Worm (Caenorhabditis elegans): ENCODE data around the gene F09E5.11.

F09E5.11 gene

ce11 chrII:5336660-5337494, 21.1 kb downstream of the F09E5.11 start (continued):
- TF ChIP-seq ceh-40 (GFP tag; IDR thresholded peaks at IDR 0.05) (0 out of 2 replicates have a peak, but pooled peaks have one; percentile 43), unc-62 (GFP tag; optimal IDR thresholded peaks at IDR 0.05) (peak; percentile 54), attf-5 (GFP tag; optimal IDR thresholded peaks at IDR 0.05) (peak; percentile 12), B0336.3 (GFP tag; IDR thresholded peaks at IDR 0.05) (0 out of 2 replicates have a peak, but pooled peaks have one; percentile 36), ceh-91 (GFP tag; IDR thresholded peaks at IDR 0.05) (no peak), somi-1 (GFP tag; optimal IDR thresholded peaks at IDR 0.05) (peak; percentile 45), madf-10 (tag; optimal IDR thresholded peaks at IDR 0.05) (peak; percentile 15), athp-1 (tag; optimal IDR thresholded peaks at IDR 0.05) (no peak), snpc-4 (GFP tag; optimal IDR thresholded peaks at IDR 0.05) (no peak), snpc-4 (tag; optimal IDR thresholded peaks at IDR 0.05) (peak in 2 of 4 experiments; percentile 3 to 34), zfh-2 (GFP tag; conservative IDR thresholded peaks at IDR 0.05) (peak; percentile 90), nhr-80 (tag; optimal IDR thresholded peaks at IDR 0.05) (peak; percentile 32), efl-1 (GFP tag; optimal IDR thresholded peaks at IDR 0.05) (peak; percentile 22), F49E8.2 (tag; optimal IDR thresholded peaks at IDR 0.05; ENCODE audit: insufficient read depth) (no peak), ceh-27 (GFP tag; optimal IDR thresholded peaks at IDR 0.05) (peak; percentile 63), let-607 (tag; optimal IDR thresholded peaks at IDR 0.05) (no peak), tbp1 (GFP tag; optimal IDR thresholded peaks at IDR 0.05) (peak; percentile 21), lin-26 (GFP tag; IDR thresholded peaks at IDR 0.05) (0 out of 2 replicates have a peak, but pooled peaks have one; percentile 44), C06A6.2 (GFP tag; conservative IDR thresholded peaks at IDR 0.05) (0 out of 2 replicates have a peak, but pooled peaks have one; percentile 10), xnd-1 (tag; optimal IDR thresholded peaks at IDR 0.05) (no peak), nhr-120 (GFP tag; IDR thresholded peaks at IDR 0.05) (no peak)

- TF ChIP-seq pbrm-1 (GFP tag; IDR thresholded peaks at IDR 0.05) (0 out of 2 replicates have a peak, but pooled peaks have one; percentile 42), attf-6 (GFP tag; IDR thresholded peaks at IDR 0.05) (no peak), tbp1 (GFP tag; optimal IDR thresholded peaks at IDR 0.05) (no peak), rec-8 (tag; optimal IDR thresholded peaks at IDR 0.05) (no peak), ceh-100 (GFP tag; IDR thresholded peaks at IDR 0.05) (0 out of 2 replicates have a peak, but pooled peaks have one; percentile 15), dox-1 (GFP tag; IDR thresholded peaks at IDR 0.05) (peak; percentile 29; the same call in 1 of the 2 replicates), attf-5 (GFP tag; optimal IDR thresholded peaks at IDR 0.05) (no peak), T07F8.4 (tag; optimal IDR thresholded peaks at IDR 0.05) (no peak), atf-7 (tag; optimal IDR thresholded peaks at IDR 0.05) (no peak), cebp-2 (GFP tag; IDR thresholded peaks at IDR 0.05) (no peak), snpc-1.3 (tag; optimal IDR thresholded peaks at IDR 0.05; ENCODE audit: insufficient read depth) (no peak), rcor-1 (GFP tag; IDR thresholded peaks at IDR 0.05) (peak; percentile 32; the same call in 1 of the 2 replicates), mcd-1 (GFP tag; IDR thresholded peaks at IDR 0.05) (no peak), repo-1 (tag; optimal IDR thresholded peaks at IDR 0.05) (no peak), ceh-40 (GFP tag; IDR thresholded peaks at IDR 0.05) (no peak), ztf-3 (GFP tag; optimal IDR thresholded peaks at IDR 0.05) (no peak), snpc-4 (GFP tag; optimal IDR thresholded peaks at IDR 0.05) (no peak), snpc-4 (tag; optimal IDR thresholded peaks at IDR 0.05) (no peak), madf-6 (GFP tag; IDR thresholded peaks at IDR 0.05) (0 out of 2 replicates have a peak, but pooled peaks have one; percentile 27), egl-18 (GFP tag; IDR thresholded peaks at IDR 0.05) (peak; percentile 35; the same call in 1 of the 2 replicates), dpl-1 (GFP tag; optimal IDR thresholded peaks at IDR 0.05) (no peak), snpc-1.1 (tag; optimal IDR thresholded peaks at IDR 0.05; ENCODE audit: insufficient read depth) (no peak), F22D6.2 (tag; optimal IDR thresholded peaks at IDR 0.05) (no peak), chd-7 (tag; optimal IDR thresholded peaks at IDR 0.05) (peak; percentile 24), B0261.1 (tag; optimal IDR thresholded peaks at IDR 0.05) (no peak), madf-3 (GFP tag; IDR thresholded peaks at IDR 0.05) (no peak), nfyb-1 (GFP tag; IDR thresholded peaks at IDR 0.05) (0 out of 2 replicates have a peak, but pooled peaks have one; percentile 55), rpc-1 (optimal IDR thresholded peaks at IDR 0.05) (no peak), rpc-1 (tag; optimal IDR thresholded peaks at IDR 0.05) (no peak), K12H6.12 (tag; optimal IDR thresholded peaks at IDR 0.05) (peak; percentile 0)
Measured at ce11 chrII:5336035-5336376, 22.0 kb downstream of the F09E5.11 start.

All from whole organism, young adult.